Worm (Caenorhabditis elegans) whole organism, young adult: ENCODE measurements around the gene F19G12.1.

Experiments used
- B0019.2 ChIP-seq: fragments of 200-800 bp; sonication (Bioruptor generic); conservative IDR thresholded peaks from 2 replicates; pipeline ENCODE4 v1.3.6; 2022; ENCODE audit warnings: missing genetic modification reagents, missing genetic modification characterization, missing compliant biosample characterization
- B0035.1 ChIP-seq: sonication (generic microtip); optimal IDR thresholded peaks from 2 replicates; lab custom pipeline; 2016; ENCODE audit warnings: missing genetic modification characterization, mild to moderate bottlenecking, missing compliant biosample characterization, missing genotype, missing genetic modification reagents
- B0336.3 ChIP-seq: fragments of 200-800 bp; sonication (Bioruptor generic); IDR thresholded peaks from 2 replicates; pipeline ENCODE4 v1.3.6; 2022; ENCODE audit warnings: missing genetic modification characterization, missing compliant biosample characterization
- D2030.7 ChIP-seq: fragments of 200-800 bp; sonication (Bioruptor generic); IDR thresholded peaks from 2 replicates; pipeline ENCODE4 v1.3.6; 2022; ENCODE audit warnings: missing genetic modification reagents, missing genetic modification characterization, missing compliant biosample characterization
- F10E7.11 ChIP-seq: sonication (generic microtip); optimal IDR thresholded peaks from 2 replicates; lab custom pipeline; 2017; ENCODE audit warnings: mild to moderate bottlenecking, missing genetic modification characterization, moderate library complexity, missing compliant biosample characterization
- F49E8.2 ChIP-seq: sonication (generic microtip); optimal IDR thresholded peaks from 3 replicates; lab custom pipeline; 2017; ENCODE audit warnings: missing genetic modification characterization, mild to moderate bottlenecking, missing compliant biosample characterization, antibody characterized with exemption, moderate library complexity; ENCODE audit not compliant: insufficient read depth
- K11D2.4 ChIP-seq: fragments of 200-800 bp; sonication (Bioruptor generic); IDR thresholded peaks from 2 replicates; pipeline ENCODE4 v1.3.6; 2022; ENCODE audit warnings: missing genetic modification reagents, missing genetic modification characterization, missing compliant biosample characterization
- K12H6.12 ChIP-seq: fragments of 200-800 bp; sonication (Bioruptor generic); optimal IDR thresholded peaks from 2 replicates; lab custom pipeline; 2018; ENCODE audit warnings: mild to moderate bottlenecking, missing genetic modification characterization, missing compliant biosample characterization
- Y53F4B.3 ChIP-seq: fragments of 200-800 bp; sonication (Bioruptor generic); IDR thresholded peaks from 2 replicates; pipeline ENCODE4 v1.3.6; 2022; ENCODE audit warnings: missing genetic modification reagents, missing genetic modification characterization, missing compliant biosample characterization
- akir-1 ChIP-seq: fragments of 200-800 bp; sonication (Bioruptor generic); optimal IDR thresholded peaks from 2 replicates; lab custom pipeline; 2018; ENCODE audit warnings: mild to moderate bottlenecking, missing genetic modification characterization, moderate library complexity, missing compliant biosample characterization
- ama-1 ChIP-seq, 3 experiments: fragments of 150-350 bp in 1 of 3; sonication (generic microtip) in 2 of 3; optimal IDR thresholded peaks; 2 replicates each; lab custom pipeline; 2014 to 2018; ENCODE audit warnings: missing biosample characterization in 2 of 3, missing genetic modification characterization in 2 of 3, missing genetic modification reagents in 2 of 3
- aptf-2 ChIP-seq: fragments of 200-800 bp; sonication (Bioruptor generic); conservative IDR thresholded peaks from 2 replicates; pipeline ENCODE4 v1.3.6; 2022; ENCODE audit warnings: missing genetic modification reagents, missing genetic modification characterization, missing compliant biosample characterization
- attf-5 ChIP-seq: fragments of 200-800 bp; sonication (Bioruptor generic); optimal IDR thresholded peaks from 2 replicates; lab custom pipeline; 2018; ENCODE audit warnings: mild to moderate bottlenecking, missing genetic modification characterization, missing compliant biosample characterization
- ceh-100 ChIP-seq: fragments of 200-800 bp; sonication (Bioruptor generic); IDR thresholded peaks from 2 replicates; pipeline ENCODE4 v1.3.6; 2022; ENCODE audit warnings: missing genetic modification reagents, missing genetic modification characterization, missing compliant biosample characterization
- ceh-79 ChIP-seq: sonication (generic microtip); optimal IDR thresholded peaks from 2 replicates; lab custom pipeline; 2017; ENCODE audit warnings: mild to moderate bottlenecking, missing genetic modification characterization, missing compliant biosample characterization
- chd-7 ChIP-seq: sonication (generic microtip); optimal IDR thresholded peaks from 2 replicates; lab custom pipeline; 2016; ENCODE audit warnings: mild to moderate bottlenecking, missing genetic modification characterization, moderate library complexity, missing compliant biosample characterization
- egl-44 ChIP-seq: fragments of 200-800 bp; sonication (Bioruptor generic); IDR thresholded peaks from 2 replicates; pipeline ENCODE4 v1.3.6; 2022; ENCODE audit warnings: missing genetic modification reagents, missing genetic modification characterization, missing compliant biosample characterization
- fkh-3 ChIP-seq: sonication (generic microtip); optimal IDR thresholded peaks from 2 replicates; lab custom pipeline; 2016; ENCODE audit warnings: mild to moderate bottlenecking, missing genetic modification characterization, missing compliant biosample characterization
- gei-17 ChIP-seq: fragments of 200-800 bp; sonication (Bioruptor generic); optimal IDR thresholded peaks from 2 replicates; lab custom pipeline; 2018; ENCODE audit warnings: mild to moderate bottlenecking, missing genetic modification characterization, missing compliant biosample characterization
- hlh-12 ChIP-seq: sonication (generic microtip); optimal IDR thresholded peaks from 2 replicates; lab custom pipeline; 2016; ENCODE audit warnings: missing genetic modification characterization, missing compliant biosample characterization
- hmg-1.2 ChIP-seq: fragments of 200-800 bp; sonication (Bioruptor generic); IDR thresholded peaks from 2 replicates; pipeline ENCODE4 v1.3.6; 2022; ENCODE audit warnings: missing genetic modification reagents, missing genetic modification characterization, missing compliant biosample characterization
- hrde-1 ChIP-seq: sonication (generic microtip); optimal IDR thresholded peaks from 2 replicates; lab custom pipeline; 2016; ENCODE audit warnings: missing genetic modification characterization, mild to moderate bottlenecking, missing compliant biosample characterization, moderate library complexity, missing genotype, missing genetic modification reagents, borderline replicate concordance
- let-526 ChIP-seq: fragments of 200-800 bp; sonication (Bioruptor generic); IDR thresholded peaks from 2 replicates; pipeline ENCODE4 v1.3.6; 2022; ENCODE audit warnings: missing genetic modification reagents, missing genetic modification characterization, missing compliant biosample characterization
- lin-35 ChIP-seq, 3 experiments: fragments of 150-350 bp in 2 of 3; sonication (generic microtip) in 1 of 3; optimal IDR thresholded peaks; 2 replicates each; lab custom pipeline; 2014 to 2018; ENCODE audit warnings: missing biosample characterization in 3 of 3, missing genetic modification characterization in 3 of 3, missing genetic modification reagents in 3 of 3
- lin-40 ChIP-seq: sonication (generic microtip); optimal IDR thresholded peaks from 2 replicates; lab custom pipeline; 2016; ENCODE audit warnings: missing genetic modification characterization, mild to moderate bottlenecking, missing compliant biosample characterization, missing genotype, missing genetic modification reagents
- lsl-1 ChIP-seq: fragments of 200-800 bp; sonication (Bioruptor generic); optimal IDR thresholded peaks from 2 replicates; lab custom pipeline; 2018; ENCODE audit warnings: mild to moderate bottlenecking, missing genetic modification characterization, moderate library complexity, missing compliant biosample characterization
- nhr-120 ChIP-seq: fragments of 200-800 bp; sonication (Bioruptor generic); IDR thresholded peaks from 2 replicates; pipeline ENCODE4 v1.3.6; 2022; ENCODE audit warnings: missing genetic modification characterization, missing compliant biosample characterization
- nhr-80 ChIP-seq: sonication (generic microtip); optimal IDR thresholded peaks from 2 replicates; lab custom pipeline; 2016; ENCODE audit warnings: missing genetic modification characterization, missing compliant biosample characterization
- rcor-1 ChIP-seq: fragments of 200-800 bp; sonication (Bioruptor generic); IDR thresholded peaks from 2 replicates; pipeline ENCODE4 v1.3.6; 2022; ENCODE audit warnings: missing genetic modification reagents, missing genetic modification characterization, missing compliant biosample characterization
- sdz-38 ChIP-seq: sonication (generic microtip); optimal IDR thresholded peaks from 2 replicates; lab custom pipeline; 2016; ENCODE audit warnings: missing genotype, missing genetic modification characterization, missing compliant biosample characterization
- sea-2 ChIP-seq: fragments of 200-800 bp; sonication (Bioruptor generic); IDR thresholded peaks from 2 replicates; pipeline ENCODE4 v1.3.6; 2022; ENCODE audit warnings: missing genetic modification characterization, missing compliant biosample characterization
- somi-1 ChIP-seq: fragments of 200-800 bp; sonication (Bioruptor generic); optimal IDR thresholded peaks from 2 replicates; lab custom pipeline; 2018; ENCODE audit warnings: mild to moderate bottlenecking, missing genetic modification characterization, missing compliant biosample characterization
- sptf-2 ChIP-seq: fragments of 200-800 bp; sonication (Bioruptor generic); optimal IDR thresholded peaks from 2 replicates; lab custom pipeline; 2018; ENCODE audit warnings: mild to moderate bottlenecking, missing genetic modification characterization, missing compliant biosample characterization
- unc-62 ChIP-seq: fragments of 150-350 bp; optimal IDR thresholded peaks from 2 replicates; lab custom pipeline; 2014; ENCODE audit warnings: missing biosample characterization, missing genetic modification reagents, missing genetic modification characterization
- xnd-1 ChIP-seq: sonication (generic microtip); optimal IDR thresholded peaks from 2 replicates; lab custom pipeline; 2016; ENCODE audit warnings: missing genotype, missing genetic modification reagents, missing genetic modification characterization, missing compliant biosample characterization
- ztf-18 ChIP-seq: sonication (generic microtip); optimal IDR thresholded peaks from 2 replicates; lab custom pipeline; 2016; ENCODE audit warnings: missing genotype, mild to moderate bottlenecking, missing genetic modification characterization, missing compliant biosample characterization
- ztf-3 ChIP-seq: fragments of 200-800 bp; sonication (Bioruptor generic); optimal IDR thresholded peaks from 2 replicates; lab custom pipeline; 2018; ENCODE audit warnings: mild to moderate bottlenecking, missing genetic modification characterization, missing compliant biosample characterization
- ztf-6 ChIP-seq: fragments of 200-800 bp; sonication (Bioruptor generic); IDR thresholded peaks from 2 replicates; pipeline ENCODE4 v1.3.6; 2022; ENCODE audit warnings: missing genetic modification reagents, missing genetic modification characterization, missing compliant biosample characterization

The F19G12.1 gene

ce11 chrX:1456350-1457080, 25.7 kb downstream of the F19G12.1 start (continued):
- TF ChIP-seq hrde-1 (tag; lab: Kevin White, UChicago) (no peak), D2030.7 (GFP tag; lab: Robert Waterston, UW) (no peak), B0336.3 (GFP tag; lab: Robert Waterston, UW) (no peak), lin-35 (GFP tag; optimal IDR thresholded peaks at IDR 0.05; lab: Kevin White, UChicago) (no peak), let-526 (GFP tag; lab: Robert Waterston, UW) (0 out of 2 replicates have a peak, but pooled peaks have one; percentile 20), hmg-1.2 (0 out of 2 replicates have a peak, but pooled peaks have one; percentile 5), aptf-2 (GFP tag; lab: Robert Waterston, UW) (no peak), somi-1 (peak; percentile 50), xnd-1 (tag; lab: Kevin White, UChicago) (no peak), lin-40 (tag; lab: Kevin White, UChicago) (peak; percentile 19), lsl-1 (GFP tag; lab: Kevin White, UChicago) (no peak), fkh-3 (no peak), ceh-100 (GFP tag; lab: Robert Waterston, UW) (no peak), attf-5 (GFP tag; lab: Kevin White, UChicago) (peak; percentile 37), sea-2 (GFP tag; lab: Robert Waterston, UW) (no peak), ama-1 (optimal IDR thresholded peaks at IDR 0.05; lab: Kevin White, UChicago) (no peak), ama-1 (GFP tag; optimal IDR thresholded peaks at IDR 0.05; lab: Kevin White, UChicago) (no peak), egl-44 (no peak), hlh-12 (tag; lab: Kevin White, UChicago) (no peak), unc-62 (GFP tag; lab: Kevin White, UChicago) (peak; percentile 38), K12H6.12 (tag; lab: Kevin White, UChicago) (peak; percentile 35), ztf-3 (no peak), B0035.1 (tag; lab: Kevin White, UChicago) (no peak), sptf-2 (GFP tag; lab: Kevin White, UChicago) (no peak), rcor-1 (GFP tag; lab: Robert Waterston, UW) (no peak), Y53F4B.3 (GFP tag; lab: Robert Waterston, UW) (no peak), nhr-80 (tag; lab: Kevin White, UChicago) (peak; percentile 58), F10E7.11 (tag; lab: Kevin White, UChicago) (no peak)

ce11 chrX:1458793-1459192, 28.0 kb downstream of the F19G12.1 start, which contains the start of gene D1005.2:
Gene D1005.2 (plus strand): TSS chrX:1459022.
- TF ChIP-seq sdz-38 (no peak), ceh-79 (no peak), egl-44 (no peak), F49E8.2 (tag; lab: Kevin White, UChicago) (no peak), F10E7.11 (tag; lab: Kevin White, UChicago) (no peak), K11D2.4 (GFP tag; lab: Robert Waterston, UW) (no peak), gei-17 (GFP tag; lab: Kevin White, UChicago) (no peak), nhr-120 (GFP tag; lab: Robert Waterston, UW) (no peak), chd-7 (tag; lab: Kevin White, UChicago) (no peak), ztf-18 (tag; lab: Kevin White, UChicago) (no peak)
- TF ChIP-seq, all 124 proteins: peak for 0

ce11 chrX:1459756-1460155, 28.9 kb downstream of the F19G12.1 start:
- TF ChIP-seq B0019.2 (GFP tag; lab: Robert Waterston, UW): no peak
- no peak for TF ChIP-seq ztf-6
- no peak for TF ChIP-seq nhr-120 (GFP tag; lab: Robert Waterston, UW)
- TF ChIP-seq akir-1 (GFP tag; lab: Kevin White, UChicago): no peak
- no peak for TF ChIP-seq K11D2.4 (GFP tag; lab: Robert Waterston, UW)
- TF ChIP-seq, all 124 proteins: peak for 0
